Fruit fly (Drosophila melanogaster) whole organism, pupa: ENCODE measurements around the gene IntS9.

ENCODE experiments used
- CG10348 ChIP-seq: fragments of 200-800 bp; sonication (Bioruptor generic); IDR thresholded peaks from 2 replicates; pipeline ENCODE4 v1.3.6; 2022; ENCODE audit warnings: missing biosample characterization, missing genetic modification characterization
- CG12605 ChIP-seq: fragments of 200-800 bp; sonication (Bioruptor generic); IDR thresholded peaks from 2 replicates; pipeline ENCODE4 v1.3.6; 2022; ENCODE audit warnings: missing biosample characterization, missing genetic modification characterization
- CG13204 ChIP-seq: fragments of 200-800 bp; sonication (Bioruptor generic); optimal IDR thresholded peaks from 2 replicates; lab custom pipeline; 2018; ENCODE audit warnings: missing biosample characterization, mild to moderate bottlenecking, missing genetic modification characterization, moderate library complexity
- CG14655 ChIP-seq: fragments of 200-800 bp; sonication (Bioruptor generic); optimal IDR thresholded peaks from 3 replicates; lab custom pipeline; 2017; ENCODE audit warnings: mild to moderate bottlenecking, missing biosample characterization, missing genetic modification reagents, missing genetic modification characterization
- CG15710 ChIP-seq: fragments of 200-800 bp; sonication (Bioruptor generic); optimal IDR thresholded peaks from 2 replicates; lab custom pipeline; 2018; ENCODE audit warnings: missing biosample characterization, mild to moderate bottlenecking, missing genetic modification characterization, moderate library complexity
- CG17806 ChIP-seq: fragments of 200-800 bp; sonication (Bioruptor generic); optimal IDR thresholded peaks from 2 replicates; lab custom pipeline; 2018; ENCODE audit warnings: missing biosample characterization, mild to moderate bottlenecking, missing genetic modification characterization, moderate library complexity
- CG32121 ChIP-seq: fragments of 200-800 bp; sonication (Bioruptor generic); IDR thresholded peaks from 2 replicates; pipeline ENCODE4 v1.3.6; 2022; ENCODE audit warnings: missing biosample characterization, missing genetic modification characterization
- CG34367 ChIP-seq: fragments of 200-800 bp; sonication (Bioruptor generic); optimal IDR thresholded peaks from 2 replicates; lab custom pipeline; 2018; ENCODE audit warnings: missing biosample characterization, mild to moderate bottlenecking, missing genetic modification characterization
- CG4496 ChIP-seq: fragments of 200-800 bp; sonication (Bioruptor generic); IDR thresholded peaks from 3 replicates; pipeline ENCODE4 v1.3.6; 2022; ENCODE audit warnings: missing biosample characterization, missing genetic modification characterization
- CG8159 ChIP-seq: fragments of 200-800 bp; sonication (Bioruptor generic); optimal IDR thresholded peaks from 3 replicates; lab custom pipeline; 2018; ENCODE audit warnings: missing biosample characterization, mild to moderate bottlenecking, missing genetic modification characterization, moderate library complexity
- CG8301 ChIP-seq: fragments of 200-800 bp; sonication (Bioruptor generic); optimal IDR thresholded peaks from 2 replicates; lab custom pipeline; 2018; ENCODE audit warnings: missing biosample characterization, mild to moderate bottlenecking, missing genetic modification characterization
- CG9948 ChIP-seq: fragments of 200-800 bp; sonication (Bioruptor generic); optimal IDR thresholded peaks from 2 replicates; lab custom pipeline; 2018; ENCODE audit warnings: missing biosample characterization, mild to moderate bottlenecking, missing genetic modification characterization, moderate library complexity
- D1 ChIP-seq: fragments of 200-800 bp; sonication (Bioruptor generic); optimal IDR thresholded peaks from 2 replicates; lab custom pipeline; 2018; ENCODE audit warnings: missing biosample characterization, mild to moderate bottlenecking, missing genetic modification characterization, moderate library complexity
- EcR ChIP-seq: fragments of 200-800 bp; sonication (Bioruptor generic); optimal IDR thresholded peaks from 3 replicates; lab custom pipeline; 2019; ENCODE audit warnings: missing biosample characterization, missing genetic modification characterization, mild to moderate bottlenecking, moderate library complexity, missing genetic modification reagents
- Ets98B ChIP-seq: fragments of 200-800 bp; sonication (Bioruptor generic); IDR thresholded peaks from 2 replicates; pipeline ENCODE4 v1.3.6; 2022; ENCODE audit warnings: missing biosample characterization, missing genetic modification characterization
- Pif1A ChIP-seq: fragments of 200-800 bp; sonication (Bioruptor generic); optimal IDR thresholded peaks from 3 replicates; lab custom pipeline; 2016; ENCODE audit warnings: missing biosample characterization, missing genetic modification characterization
- Pif1B ChIP-seq: fragments of 200-800 bp; sonication (Bioruptor generic); optimal IDR thresholded peaks from 3 replicates; lab custom pipeline; 2016; ENCODE audit warnings: missing biosample characterization, missing genetic modification characterization
- Snoo ChIP-seq: fragments of 200-800 bp; sonication (Bioruptor generic); optimal IDR thresholded peaks from 3 replicates; lab custom pipeline; 2017; ENCODE audit warnings: missing biosample characterization, mild to moderate bottlenecking, missing genetic modification characterization, inconsistent platforms
- fd96Ca ChIP-seq: fragments of 200-800 bp; sonication (Bioruptor generic); IDR thresholded peaks from 3 replicates; pipeline ENCODE4 v1.3.6; 2022; ENCODE audit warnings: missing biosample characterization, missing genetic modification characterization
- gl ChIP-seq: fragments of 200-800 bp; sonication (Bioruptor generic); optimal IDR thresholded peaks from 2 replicates; lab custom pipeline; 2018; ENCODE audit warnings: missing biosample characterization, mild to moderate bottlenecking, missing genetic modification characterization
- rn ChIP-seq: fragments of 200-800 bp; sonication (Bioruptor generic); IDR thresholded peaks from 2 replicates; pipeline ENCODE4 v1.3.6; 2022; ENCODE audit warnings: missing biosample characterization, missing genetic modification characterization

The IntS9 gene

dm6 chr3L:16087323-16087816, 18.1 kb downstream of the IntS9 start, which contains the start of gene Tasp1:
Gene Tasp1 (minus strand): TSS chr3L:16087525.
- TF ChIP-seq Snoo (tag; lab: Kevin White, UChicago), result peak; percentile 47
- no peak for TF ChIP-seq D1 (tag; lab: Kevin White, UChicago)
- TF ChIP-seq CG9948 (tag; lab: Kevin White, UChicago), result peak; percentile 46
- 0 out of 2 replicates have a peak, but pooled peaks have one; percentile 36 for TF ChIP-seq CG12605 (GFP tag; lab: Robert Waterston, UW)
- TF ChIP-seq CG32121 (GFP tag; lab: Robert Waterston, UW), result peak; percentile 54; the same call in 1 of the 2 replicates

dm6 chr3L:16083693-16084092, 21.7 kb downstream of the IntS9 start, which contains the start of gene CG13075:
Gene CG13075 (plus strand): TSS chr3L:16083993.
- TF ChIP-seq CG15710 (tag; lab: Kevin White, UChicago) (no peak), Ets98B (GFP tag; lab: Robert Waterston, UW) (no peak), fd96Ca (GFP tag; lab: Robert Waterston, UW) (no peak), rn (GFP tag; lab: Robert Waterston, UW) (no peak), CG4496 (GFP tag; lab: Robert Waterston, UW) (no peak), CG17806 (tag; lab: Kevin White, UChicago) (no peak), EcR (GFP tag; lab: Kevin White, UChicago) (no peak), D1 (tag; lab: Kevin White, UChicago) (no peak), CG8301 (no peak), CG34367 (tag; lab: Kevin White, UChicago) (no peak), CG9948 (tag; lab: Kevin White, UChicago) (no peak), Pif1A (GFP tag; lab: Kevin White, UChicago) (no peak), CG12605 (GFP tag; lab: Robert Waterston, UW) (no peak), gl (tag; lab: Kevin White, UChicago) (no peak), Snoo (tag; lab: Kevin White, UChicago) (no peak), CG32121 (GFP tag; lab: Robert Waterston, UW) (no peak), Pif1B (GFP tag; lab: Kevin White, UChicago) (no peak)

dm6 chr3L:16082251-16082650, 23.2 kb downstream of the IntS9 start, which contains the start of gene CG33258:
Gene CG33258 (plus strand): TSS chr3L:16082551.
- no peak for TF ChIP-seq CG13204 (GFP tag; lab: Kevin White, UChicago)

- TF ChIP-seq D1 (tag; lab: Kevin White, UChicago) (no peak), CG14655 (GFP tag; lab: Kevin White, UChicago) (peak; percentile 80), CG8301 (peak; percentile 61), rn (GFP tag; lab: Robert Waterston, UW) (no peak), CG32121 (GFP tag; lab: Robert Waterston, UW) (peak; percentile 31; the same call in 1 of the 2 replicates), EcR (GFP tag; lab: Kevin White, UChicago) (peak; percentile 36)
- TF ChIP-seq, all 21 proteins: peak for 4
These were observed 44.4 kb downstream of the IntS9 start for dm6 chr3L:16060806-16061600.

- TF ChIP-seq CG14655 (GFP tag; lab: Kevin White, UChicago) (peak; percentile 28), CG10348 (GFP tag; lab: Robert Waterston, UW) (no peak), D1 (tag; lab: Kevin White, UChicago) (no peak), EcR (GFP tag; lab: Kevin White, UChicago) (peak; percentile 25), CG17806 (tag; lab: Kevin White, UChicago) (no peak), Pif1B (GFP tag; lab: Kevin White, UChicago) (no peak), Snoo (tag; lab: Kevin White, UChicago) (no peak), rn (GFP tag; lab: Robert Waterston, UW) (no peak)
These were observed 49.1 kb downstream of the IntS9 start for dm6 chr3L:16056101-16056891.

dm6 chr3L:16054095-16054494, 51.3 kb downstream of the IntS9 start:
- TF ChIP-seq CG17806 (tag; lab: Kevin White, UChicago) (no peak), Pif1A (GFP tag; lab: Kevin White, UChicago) (peak; percentile 39), fd96Ca (GFP tag; lab: Robert Waterston, UW) (no peak), gl (tag; lab: Kevin White, UChicago) (no peak), CG8159 (tag; lab: Kevin White, UChicago) (peak; percentile 21), D1 (tag; lab: Kevin White, UChicago) (peak; percentile 11), CG9948 (tag; lab: Kevin White, UChicago) (peak; percentile 17), CG8301 (peak; percentile 31), CG15710 (tag; lab: Kevin White, UChicago) (peak; percentile 10), CG34367 (tag; lab: Kevin White, UChicago) (no peak), CG14655 (GFP tag; lab: Kevin White, UChicago) (peak; percentile 34), CG4496 (GFP tag; lab: Robert Waterston, UW) (peak; percentile 47; the same call in 1 of the 3 replicates), EcR (GFP tag; lab: Kevin White, UChicago) (no peak), Pif1B (GFP tag; lab: Kevin White, UChicago) (no peak), Ets98B (GFP tag; lab: Robert Waterston, UW) (peak; percentile 35; the same call in 1 of the 2 replicates), CG13204 (GFP tag; lab: Kevin White, UChicago) (no peak), CG32121 (GFP tag; lab: Robert Waterston, UW) (peak; percentile 53; the same call in 1 of the 2 replicates), rn (GFP tag; lab: Robert Waterston, UW) (no peak), Snoo (tag; lab: Kevin White, UChicago) (no peak), CG10348 (GFP tag; lab: Robert Waterston, UW) (no peak), CG12605 (GFP tag; lab: Robert Waterston, UW) (no peak)
